Fruit fly (Drosophila melanogaster): ENCODE results near the gene Cyt-c-d.

The Cyt-c-d gene

DNA sequence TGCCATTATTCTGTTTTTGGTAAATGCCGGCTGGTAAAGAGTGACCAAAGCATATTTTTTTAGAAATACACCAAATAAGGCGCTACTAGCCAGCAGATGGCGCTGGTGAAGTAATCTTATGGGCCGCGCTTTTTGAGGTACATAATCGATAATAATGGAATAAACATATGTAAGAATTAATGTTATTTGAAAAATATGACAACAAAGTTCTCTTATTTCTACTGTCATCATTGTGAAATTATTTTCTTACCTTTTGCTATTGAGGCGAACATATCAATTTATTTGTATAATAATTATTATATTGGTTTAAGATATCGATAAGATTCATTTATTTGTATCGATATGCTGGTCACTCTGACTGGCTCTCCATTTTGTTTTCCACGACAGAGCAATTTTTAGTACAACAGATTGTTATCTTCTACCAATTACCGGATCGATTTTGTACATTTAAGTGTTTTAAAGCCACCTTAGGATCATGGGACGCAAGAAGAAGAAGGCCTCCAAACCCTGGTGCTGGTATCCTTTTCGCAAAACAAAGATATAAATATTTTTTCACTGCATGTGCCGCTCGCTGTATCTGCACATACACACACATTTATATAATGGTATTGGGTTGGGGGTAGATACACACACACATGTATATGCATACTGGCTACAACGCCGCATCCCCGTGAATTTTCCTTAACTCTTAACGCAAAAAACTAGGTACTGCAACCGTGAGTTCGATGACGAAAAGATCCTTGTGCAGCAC lies 27.5 kb downstream of the Cyt-c-d start, which contains the start of the genes LSm7 and BuGZ:
Gene LSm7 (minus strand): TSS at position 46 of the 751 bp plus-strand sequence.
Gene BuGZ (plus strand): TSS at position 351 of the 751 bp plus-strand sequence.
- TF ChIP-seq CG31627 (GFP tag; optimal IDR thresholded peaks at IDR 0.05): peak; percentile 30
- peak; percentile 7 for TF ChIP-seq esn (GFP tag; optimal IDR thresholded peaks at IDR 0.05)
- no peak for TF ChIP-seq CG11762 (GFP tag; optimal IDR thresholded peaks at IDR 0.05; ENCODE audit: insufficient read depth)
- TF ChIP-seq lz (GFP tag; optimal IDR thresholded peaks at IDR 0.05): peak; percentile 35
- no peak for TF ChIP-seq Ets21C (GFP tag; optimal IDR thresholded peaks at IDR 0.05)
- no peak for TF ChIP-seq CG8632 (GFP tag; optimal IDR thresholded peaks at IDR 0.05)
- no peak for TF ChIP-seq CG16779 (tag; optimal IDR thresholded peaks at IDR 0.05)

DNA sequence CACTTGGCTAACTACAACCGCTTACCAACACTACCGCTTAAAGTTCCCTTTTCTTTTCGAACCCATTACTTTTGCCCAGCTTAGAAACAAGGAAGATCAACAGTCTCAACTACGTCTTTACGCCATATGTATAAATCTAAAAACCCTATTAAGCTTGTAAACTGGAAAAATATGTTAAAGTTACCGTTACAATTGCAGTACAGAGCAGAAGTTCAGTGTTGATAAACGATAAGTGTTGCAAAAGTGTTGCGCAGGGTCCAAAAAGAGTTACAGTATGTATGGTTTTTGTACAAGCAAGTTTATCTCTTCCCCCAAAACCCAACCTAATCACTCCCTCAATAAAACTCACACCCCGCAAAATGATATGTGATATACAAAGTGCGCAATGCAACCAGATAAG lies 31.5 kb downstream of the Cyt-c-d start:
- TF ChIP-seq Ets21C (GFP tag; optimal IDR thresholded peaks at IDR 0.05): no peak
- TF ChIP-seq CG10631 (GFP tag; optimal IDR thresholded peaks at IDR 0.05): no peak
- TF ChIP-seq esn (GFP tag; optimal IDR thresholded peaks at IDR 0.05): no peak
- TF ChIP-seq CG31627 (GFP tag; optimal IDR thresholded peaks at IDR 0.05): no peak
- TF ChIP-seq pdm3 (GFP tag; optimal IDR thresholded peaks at IDR 0.05): no peak
- no peak for TF ChIP-seq Blimp-1 (GFP tag; optimal IDR thresholded peaks at IDR 0.05)
- TF ChIP-seq CG8632 (GFP tag; optimal IDR thresholded peaks at IDR 0.05): no peak
- no peak for TF ChIP-seq Eip93F (GFP tag; optimal IDR thresholded peaks at IDR 0.05)
- no peak for TF ChIP-seq Hr39 (GFP tag; optimal IDR thresholded peaks at IDR 0.05)
- no peak for TF ChIP-seq CG7368 (GFP tag; optimal IDR thresholded peaks at IDR 0.05)
- no peak for TF ChIP-seq CG15336 (GFP tag; IDR thresholded peaks at IDR 0.05)
- no peak for TF ChIP-seq acj6 (GFP tag; optimal IDR thresholded peaks at IDR 0.05)
- TF ChIP-seq OdsH (GFP tag; optimal IDR thresholded peaks at IDR 0.05): no peak
- TF ChIP-seq CG11294 (GFP tag; IDR thresholded peaks at IDR 0.05): no peak
- no peak for TF ChIP-seq CG9139 (GFP tag; optimal IDR thresholded peaks at IDR 0.05)
- TF ChIP-seq svp (GFP tag): no peak
- TF ChIP-seq CG34406 (GFP tag; optimal IDR thresholded peaks at IDR 0.05): no peak
- TF ChIP-seq Eip78C (GFP tag): no peak
- no peak for TF ChIP-seq ss (GFP tag; optimal IDR thresholded peaks at IDR 0.05)

- TF ChIP-seq Lpt (GFP tag; optimal IDR thresholded peaks at IDR 0.05): no peak
- no peak for TF ChIP-seq CG6792 (GFP tag; optimal IDR thresholded peaks at IDR 0.05)
- no peak for TF ChIP-seq CG3919 (GFP tag; optimal IDR thresholded peaks at IDR 0.05)
- TF ChIP-seq CG6808 (GFP tag; optimal IDR thresholded peaks at IDR 0.05): no peak
- no peak for TF ChIP-seq Hr39 (GFP tag; optimal IDR thresholded peaks at IDR 0.05)
- no peak for TF ChIP-seq Ets96B (tag; optimal IDR thresholded peaks at IDR 0.05)
- no peak for TF ChIP-seq ss (GFP tag; optimal IDR thresholded peaks at IDR 0.05)
- no peak for TF ChIP-seq Eip78C (GFP tag)
- TF ChIP-seq CG11294 (GFP tag; IDR thresholded peaks at IDR 0.05): no peak
- TF ChIP-seq Sox15 (GFP tag; optimal IDR thresholded peaks at IDR 0.05): no peak
These were observed 36.6 kb downstream of the Cyt-c-d start for dm6 chr2L:16752340-16752739.

DNA sequence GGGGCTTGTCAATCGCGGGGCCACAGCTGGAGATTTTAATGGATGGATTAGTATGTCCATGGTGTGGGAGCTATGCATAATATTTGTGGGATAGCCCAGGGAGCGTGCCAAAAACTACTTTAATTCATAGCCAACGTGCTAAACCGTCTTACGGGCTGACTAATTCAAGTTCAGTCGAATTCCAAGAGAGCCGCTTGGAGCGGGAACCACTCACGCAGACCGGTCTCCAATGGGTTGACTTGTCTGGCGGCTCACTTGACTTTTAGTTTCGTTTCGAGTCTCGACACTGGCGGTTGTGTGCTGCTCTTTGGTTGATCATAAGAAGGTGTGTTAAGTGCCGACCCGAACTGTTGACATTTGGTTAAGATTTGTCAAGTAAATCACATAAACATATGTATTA lies 38.4 kb downstream of the Cyt-c-d start, which contains the start of gene yellow-b:
Gene yellow-b (plus strand): TSS at position 263 of the 400 bp plus-strand sequence.
- TF ChIP-seq CG15336 (GFP tag; IDR thresholded peaks at IDR 0.05) (peak; percentile 28; the same call in 1 of the 2 replicates), achi (GFP tag; optimal IDR thresholded peaks at IDR 0.05) (no peak)

dm6 chr2L:16760504-16761417 lies 45.1 kb downstream of the Cyt-c-d start, which contains the start of gene ppk17:
TSS of gene ppk17 (minus strand) at chr2L:16760554.
- no peak for TF ChIP-seq svp (GFP tag)
- TF ChIP-seq fd85E (GFP tag; optimal IDR thresholded peaks at IDR 0.05): no peak
- peak; percentile 58 for TF ChIP-seq CG15336 (GFP tag; IDR thresholded peaks at IDR 0.05)
- TF ChIP-seq cyc (GFP tag; optimal IDR thresholded peaks at IDR 0.05): no peak
- TF ChIP-seq Eip78C (GFP tag): no peak
- TF ChIP-seq Sox14 (GFP tag; optimal IDR thresholded peaks at IDR 0.05): no peak
- no peak for TF ChIP-seq dsx (GFP tag; optimal IDR thresholded peaks at IDR 0.05; ENCODE audit: poor library complexity, severe bottlenecking)
- peak; percentile 55 for TF ChIP-seq CG8119 (GFP tag; IDR thresholded peaks at IDR 0.05)
- TF ChIP-seq Smox (GFP tag; optimal IDR thresholded peaks at IDR 0.05): no peak
- TF ChIP-seq CG6276 (GFP tag; optimal IDR thresholded peaks at IDR 0.05): peak; percentile 56
- TF ChIP-seq pdm3 (GFP tag; optimal IDR thresholded peaks at IDR 0.05): no peak
- TF ChIP-seq Gug (GFP tag; IDR thresholded peaks at IDR 0.05): 0 out of 2 replicates have a peak, but pooled peaks have one; percentile 19
- TF ChIP-seq CG1621 (tag; optimal IDR thresholded peaks at IDR 0.05): no peak
- no peak for TF ChIP-seq CG7368 (GFP tag; optimal IDR thresholded peaks at IDR 0.05)
- TF ChIP-seq CG11294 (GFP tag; IDR thresholded peaks at IDR 0.05): no peak
- peak; percentile 48; the same call in 1 of the 3 replicates for TF ChIP-seq CG6163 (GFP tag; IDR thresholded peaks at IDR 0.05)
- TF ChIP-seq eg (GFP tag; IDR thresholded peaks at IDR 0.05): peak; percentile 75; the same call in 2 of the 3 replicates
- TF ChIP-seq lz (GFP tag; optimal IDR thresholded peaks at IDR 0.05): no peak
